Worm (Caenorhabditis elegans) whole organism, midembryonic: Measurements from ENCODE around the gene srw-141.

Experiments
- flt-1 ChIP-seq: fragments of 200-800 bp; sonication (Bioruptor generic); IDR thresholded peaks from 2 replicates; pipeline ENCODE4 v1.3.6; 2022; ENCODE audit warnings: missing genetic modification characterization, missing compliant biosample characterization
- tab-1 ChIP-seq: fragments of 200-800 bp; sonication (Bioruptor generic); IDR thresholded peaks from 2 replicates; pipeline ENCODE4 v1.3.6; 2022; ENCODE audit warnings: missing genetic modification characterization, missing compliant biosample characterization
- ztf-29 ChIP-seq: fragments of 200-800 bp; sonication (Bioruptor generic); IDR thresholded peaks from 2 replicates; pipeline ENCODE4 v1.3.6; 2022; ENCODE audit warnings: missing genetic modification reagents, missing genetic modification characterization, missing compliant biosample characterization

ce11 chrV:2942247-2942646 is 3.9 kb upstream of the srw-141 start:
- TF ChIP-seq flt-1 (no peak), tab-1 (GFP tag; lab: Robert Waterston, UW) (no peak), ztf-29 (GFP tag; lab: Robert Waterston, UW) (no peak)
